Worm (Caenorhabditis elegans) whole organism, late embryonic: ENCODE measurements around the gene ttbk-7.

ENCODE experiments used
- K02D7.2 ChIP-seq: sonication (generic microtip); optimal IDR thresholded peaks from 2 replicates; lab custom pipeline; 2017; ENCODE audit warnings: mild to moderate bottlenecking, missing genetic modification characterization, missing compliant biosample characterization
- Y22D7AL.16 ChIP-seq: sonication (generic microtip); optimal IDR thresholded peaks from 2 replicates; lab custom pipeline; 2016; ENCODE audit warnings: missing genetic modification characterization, missing compliant biosample characterization
- ahr-1 ChIP-seq: sonication (generic microtip); optimal IDR thresholded peaks from 2 replicates; lab custom pipeline; 2016; ENCODE audit warnings: missing genetic modification characterization, missing compliant biosample characterization
- ceh-14 ChIP-seq: sonication (generic microtip); optimal IDR thresholded peaks from 2 replicates; lab custom pipeline; 2016; ENCODE audit warnings: missing genotype, missing genetic modification characterization, missing compliant biosample characterization
- ceh-2 ChIP-seq: sonication (generic microtip); optimal IDR thresholded peaks from 2 replicates; lab custom pipeline; 2016; ENCODE audit warnings: missing genotype, missing genetic modification characterization, missing compliant biosample characterization
- ceh-22 ChIP-seq: sonication (generic microtip); optimal IDR thresholded peaks from 2 replicates; lab custom pipeline; 2017; ENCODE audit warnings: missing biosample characterization, missing genetic modification characterization
- ceh-31 ChIP-seq: sonication (generic microtip); optimal IDR thresholded peaks from 2 replicates; lab custom pipeline; 2016; ENCODE audit warnings: missing genetic modification characterization, missing compliant biosample characterization
- ceh-34 ChIP-seq: sonication (generic microtip); optimal IDR thresholded peaks from 2 replicates; lab custom pipeline; 2016; ENCODE audit warnings: mild to moderate bottlenecking, missing genetic modification characterization, missing compliant biosample characterization
- ceh-45 ChIP-seq: fragments of 200-800 bp; sonication (Bioruptor generic); IDR thresholded peaks from 2 replicates; pipeline ENCODE4 v1.3.6; 2022; ENCODE audit warnings: missing genetic modification reagents, missing genetic modification characterization, missing compliant biosample characterization
- ceh-9 ChIP-seq: sonication (generic microtip); optimal IDR thresholded peaks from 2 replicates; lab custom pipeline; 2016; ENCODE audit warnings: mild to moderate bottlenecking, missing genetic modification characterization, inconsistent platforms, missing compliant biosample characterization
- che-1 ChIP-seq: sonication (generic microtip); optimal IDR thresholded peaks from 2 replicates; lab custom pipeline; 2016; ENCODE audit warnings: mild to moderate bottlenecking, missing genetic modification characterization, missing compliant biosample characterization
- elt-2 ChIP-seq: sonication (generic microtip); optimal IDR thresholded peaks from 2 replicates; lab custom pipeline; 2016; ENCODE audit warnings: missing genetic modification reagents, missing genetic modification characterization, missing compliant biosample characterization
- elt-4 ChIP-seq: sonication (generic microtip); optimal IDR thresholded peaks from 2 replicates; lab custom pipeline; 2016; ENCODE audit warnings: missing genetic modification characterization, missing compliant biosample characterization
- gmeb-2 ChIP-seq: sonication (generic microtip); optimal IDR thresholded peaks from 2 replicates; lab custom pipeline; 2016; ENCODE audit warnings: missing genetic modification characterization, inconsistent platforms, missing compliant biosample characterization
- hlh-15 ChIP-seq: sonication (generic microtip); optimal IDR thresholded peaks from 2 replicates; lab custom pipeline; 2016; ENCODE audit warnings: missing genetic modification characterization, missing compliant biosample characterization
- hlh-8 ChIP-seq: sonication (generic microtip); optimal IDR thresholded peaks from 2 replicates; lab custom pipeline; 2016; ENCODE audit warnings: missing genotype, missing genetic modification characterization, missing compliant biosample characterization
- lim-6 ChIP-seq: sonication (generic microtip); optimal IDR thresholded peaks from 2 replicates; lab custom pipeline; 2016; ENCODE audit warnings: missing genetic modification characterization, missing compliant biosample characterization
- madf-2 ChIP-seq: sonication (generic microtip); optimal IDR thresholded peaks from 2 replicates; lab custom pipeline; 2017; ENCODE audit warnings: missing genetic modification characterization, missing compliant biosample characterization
- nfya-1 ChIP-seq: sonication (generic microtip); optimal IDR thresholded peaks from 2 replicates; lab custom pipeline; 2017; ENCODE audit warnings: missing genetic modification characterization, mild to moderate bottlenecking, missing compliant biosample characterization, antibody characterized with exemption, moderate library complexity
- nhr-11 ChIP-seq: fragments of 150-350 bp; optimal IDR thresholded peaks from 2 replicates; lab custom pipeline; 2014; ENCODE audit warnings: missing biosample characterization, missing genetic modification characterization
- nhr-232 ChIP-seq: sonication (generic microtip); optimal IDR thresholded peaks from 2 replicates; lab custom pipeline; 2016; ENCODE audit warnings: missing genetic modification characterization, missing compliant biosample characterization
- npax-4 ChIP-seq: sonication (generic microtip); optimal IDR thresholded peaks from 2 replicates; lab custom pipeline; 2016; ENCODE audit warnings: missing genetic modification characterization, missing compliant biosample characterization
- odd-2 ChIP-seq: sonication (generic microtip); optimal IDR thresholded peaks from 2 replicates; lab custom pipeline; 2017; ENCODE audit warnings: antibody characterized with exemption, mild to moderate bottlenecking, missing genetic modification characterization, missing compliant biosample characterization
- pax-1 ChIP-seq: fragments of 150-350 bp; optimal IDR thresholded peaks from 2 replicates; lab custom pipeline; 2014; ENCODE audit warnings: missing biosample characterization, missing genetic modification characterization
- pha-4 ChIP-seq: fragments of 150-350 bp; optimal IDR thresholded peaks from 2 replicates; lab custom pipeline; 2018; ENCODE audit warnings: missing biosample characterization, missing genetic modification reagents, missing genetic modification characterization
- pqm-1 ChIP-seq: sonication (generic microtip); optimal IDR thresholded peaks from 2 replicates; lab custom pipeline; 2016; ENCODE audit warnings: missing genetic modification characterization, missing compliant biosample characterization
- ref-2 ChIP-seq: sonication (generic microtip); optimal IDR thresholded peaks from 2 replicates; lab custom pipeline; 2016; ENCODE audit warnings: missing genetic modification characterization, missing compliant biosample characterization
- rnt-1 ChIP-seq: sonication (generic microtip); optimal IDR thresholded peaks from 2 replicates; lab custom pipeline; 2016; ENCODE audit warnings: missing genetic modification characterization, missing compliant biosample characterization
- sdc-2 ChIP-seq: sonication (generic microtip); optimal IDR thresholded peaks from 2 replicates; lab custom pipeline; 2016; ENCODE audit warnings: missing genotype, missing genetic modification characterization, missing compliant biosample characterization
- tbx-2 ChIP-seq: sonication (generic microtip); optimal IDR thresholded peaks from 2 replicates; lab custom pipeline; 2016; ENCODE audit warnings: missing genetic modification characterization, missing compliant biosample characterization
- unc-42 ChIP-seq: sonication (generic microtip); optimal IDR thresholded peaks from 2 replicates; lab custom pipeline; 2016; ENCODE audit warnings: missing genotype, missing genetic modification characterization, missing compliant biosample characterization
- zip-5 ChIP-seq: sonication (generic microtip); optimal IDR thresholded peaks from 2 replicates; lab custom pipeline; 2016; ENCODE audit warnings: missing genetic modification characterization, missing compliant biosample characterization
- ztf-16 ChIP-seq: sonication (generic microtip); optimal IDR thresholded peaks from 2 replicates; lab custom pipeline; 2017; ENCODE audit warnings: missing genetic modification characterization, missing compliant biosample characterization

Gene ttbk-7

DNA sequence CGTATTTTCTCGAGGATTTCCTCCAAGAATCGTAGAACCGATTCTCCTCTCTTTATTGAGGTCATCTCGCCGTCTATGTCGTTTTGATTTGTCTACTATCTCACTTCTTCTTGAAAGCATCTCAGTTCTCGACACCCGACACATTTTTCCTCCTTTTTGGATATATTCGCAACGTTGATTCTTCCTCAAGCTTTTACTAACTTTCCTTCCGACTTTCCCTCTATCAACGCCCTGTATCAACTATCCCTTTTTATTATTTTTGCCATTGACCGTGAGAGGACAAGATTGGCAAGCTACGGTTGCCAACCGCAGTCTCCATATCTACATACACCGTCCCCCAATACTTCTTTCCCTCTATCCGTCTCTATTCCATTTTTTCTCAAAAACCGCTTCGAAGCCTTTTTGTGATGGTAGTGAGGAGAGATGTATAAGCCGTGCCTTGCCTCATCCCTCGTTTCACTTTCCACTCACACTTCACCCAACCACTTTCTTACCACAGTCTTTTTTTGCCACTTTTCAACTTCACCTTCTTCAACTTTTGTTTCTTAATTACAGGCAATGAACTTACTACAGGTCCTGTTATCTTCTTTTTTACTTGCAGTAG, 33.4 kb upstream of the ttbk-7 start, which contains the start of gene T16G1.2:
TSS of gene T16G1.2 (plus strand) at position 554 of the 604 bp plus-strand sequence.
- TF ChIP-seq gmeb-2 (tag; lab: Kevin White, UChicago) = no peak

ce11 chrV:12924128-12924527, 28.5 kb upstream of the ttbk-7 start, which contains the start of gene pqn-67:
TSS of gene pqn-67 (plus strand) at chrV:12924428.
- TF ChIP-seq ceh-34 (tag; lab: Kevin White, UChicago) (no peak), Y22D7AL.16 (no peak), lim-6 (tag; lab: Kevin White, UChicago) (no peak), ceh-9 (tag; lab: Kevin White, UChicago) (no peak), odd-2 (no peak), zip-5 (tag; lab: Kevin White, UChicago) (no peak)

ce11 chrV:12922308-12922707, 26.6 kb upstream of the ttbk-7 start, which contains the start of gene dhrs-4:
TSS of gene dhrs-4 (plus strand) at chrV:12922608.
- TF ChIP-seq npax-4 (tag; lab: Kevin White, UChicago) (no peak), hlh-15 (no peak), tbx-2 (no peak), pha-4 (no peak), ceh-14 (no peak), ahr-1 (tag; lab: Kevin White, UChicago) (no peak), hlh-8 (tag; lab: Kevin White, UChicago) (no peak), ceh-45 (GFP tag; lab: Robert Waterston, UW) (no peak), K02D7.2 (tag; lab: Kevin White, UChicago) (no peak), nfya-1 (tag; lab: Kevin White, UChicago) (no peak), Y22D7AL.16 (no peak), elt-2 (no peak), che-1 (no peak), pqm-1 (tag; lab: Kevin White, UChicago) (no peak), zip-5 (tag; lab: Kevin White, UChicago) (no peak), madf-2 (tag; lab: Kevin White, UChicago) (no peak)

ce11 chrV:12921680-12922079, 26.0 kb upstream of the ttbk-7 start:
- no peak for TF ChIP-seq nhr-232 (tag; lab: Kevin White, UChicago)

- no peak for TF ChIP-seq npax-4 (tag; lab: Kevin White, UChicago)
- no peak for TF ChIP-seq ref-2 (tag; lab: Kevin White, UChicago)
- no peak for TF ChIP-seq ztf-16 (tag; lab: Kevin White, UChicago)
- no peak for TF ChIP-seq Y22D7AL.16
- no peak for TF ChIP-seq rnt-1 (tag; lab: Kevin White, UChicago)
- no peak for TF ChIP-seq unc-42 (tag; lab: Kevin White, UChicago)
- no peak for TF ChIP-seq ceh-45 (GFP tag; lab: Robert Waterston, UW)
- TF ChIP-seq elt-4 (tag; lab: Kevin White, UChicago) = no peak
Observed at ce11 chrV:12919705-12920104, 24.0 kb upstream of the ttbk-7 start, which contains the start of gene lipl-1. TSS of gene lipl-1 (plus strand) at chrV:12919986.

- TF ChIP-seq ceh-2 (no peak), elt-2 (peak; percentile 68)
Observed at ce11 chrV:12909544-12910157, 14.0 kb upstream of the ttbk-7 start, which contains the start of gene nid-1. TSS of gene nid-1 (plus strand) at chrV:12910107.

- no peak for TF ChIP-seq pax-1
- TF ChIP-seq ceh-22 (tag; lab: Kevin White, UChicago) = no peak
- peak; percentile 6 for TF ChIP-seq ceh-34 (tag; lab: Kevin White, UChicago)
- no peak for TF ChIP-seq hlh-8 (tag; lab: Kevin White, UChicago)
- TF ChIP-seq sdc-2 = no peak
- TF ChIP-seq ceh-31 (tag; lab: Kevin White, UChicago) = no peak
- TF ChIP-seq ceh-14 = no peak
- TF ChIP-seq nhr-11 (tag; lab: Kevin White, UChicago) = no peak
Observed at ce11 chrV:12908614-12909013, 12.9 kb upstream of the ttbk-7 start.
